Fruit fly (Drosophila melanogaster): ENCODE results near the gene CG7330.

DNA sequence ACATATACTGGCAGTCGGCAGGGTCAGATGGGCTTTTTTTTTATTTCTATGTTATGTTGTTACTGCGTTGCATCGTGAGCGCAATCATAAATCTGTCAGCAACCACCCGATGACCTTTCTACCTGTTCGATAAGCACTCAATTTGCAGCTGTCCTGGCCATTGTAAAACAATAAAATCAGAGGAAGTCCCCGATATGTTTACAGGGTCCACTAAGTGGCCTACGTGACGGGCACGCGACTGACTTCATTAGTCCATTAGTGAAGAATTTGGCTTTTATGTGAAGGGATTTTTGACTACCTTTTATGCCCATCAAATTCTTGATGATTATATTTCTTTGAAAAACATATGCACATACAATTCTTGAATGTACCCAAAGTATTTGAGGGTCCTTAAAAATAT, 10.4 kb upstream of the CG7330 start:
- TF ChIP-seq CTCF (optimal IDR thresholded peaks at IDR 0.05) (no peak), CG8478 (optimal IDR thresholded peaks at IDR 0.05) (no peak)

Data from S2 (cell line).